Worm (Caenorhabditis elegans) whole organism, L2 larva: ENCODE measurements around the gene R12B2.6.

Source experiments
- ZK546.5 ChIP-seq: sonication (generic microtip); optimal IDR thresholded peaks from 2 replicates; lab custom pipeline; 2017; ENCODE audit warnings: missing biosample characterization, missing genetic modification characterization
- ama-1 ChIP-seq: fragments of 150-350 bp; optimal IDR thresholded peaks from 2 replicates; lab custom pipeline; 2018; ENCODE audit warnings: inconsistent platforms
- lsy-2 ChIP-seq, 2 experiments: fragments of 150-350 bp in 1 of 2; sonication (generic microtip) in 1 of 2; optimal IDR thresholded peaks; 2 replicates each; lab custom pipeline; 2014 to 2017; ENCODE audit warnings: missing biosample characterization in 2 of 2, missing genetic modification characterization in 2 of 2
- nhr-11 ChIP-seq: fragments of 150-350 bp; optimal IDR thresholded peaks from 2 replicates; lab custom pipeline; 2014; ENCODE audit warnings: missing biosample characterization, missing genetic modification characterization
- nhr-237 ChIP-seq: fragments of 150-350 bp; optimal IDR thresholded peaks from 2 replicates; lab custom pipeline; 2014; ENCODE audit warnings: missing biosample characterization, missing genetic modification characterization
- nhr-77 ChIP-seq: fragments of 150-350 bp; optimal IDR thresholded peaks from 2 replicates; lab custom pipeline; 2014; ENCODE audit warnings: missing biosample characterization, missing genetic modification characterization
- unc-62 ChIP-seq: fragments of 150-350 bp; optimal IDR thresholded peaks from 2 replicates; lab custom pipeline; 2014; ENCODE audit warnings: missing biosample characterization, missing genetic modification reagents, missing genetic modification characterization
- ztf-1 ChIP-seq: fragments of 200-800 bp; sonication (Bioruptor generic); conservative IDR thresholded peaks from 2 replicates; pipeline ENCODE4 v1.3.6; 2022; ENCODE audit warnings: missing genetic modification characterization, missing compliant biosample characterization
- ztf-11 ChIP-seq: sonication (generic microtip); optimal IDR thresholded peaks from 2 replicates; lab custom pipeline; 2017; ENCODE audit warnings: missing biosample characterization, missing genetic modification characterization

DNA sequence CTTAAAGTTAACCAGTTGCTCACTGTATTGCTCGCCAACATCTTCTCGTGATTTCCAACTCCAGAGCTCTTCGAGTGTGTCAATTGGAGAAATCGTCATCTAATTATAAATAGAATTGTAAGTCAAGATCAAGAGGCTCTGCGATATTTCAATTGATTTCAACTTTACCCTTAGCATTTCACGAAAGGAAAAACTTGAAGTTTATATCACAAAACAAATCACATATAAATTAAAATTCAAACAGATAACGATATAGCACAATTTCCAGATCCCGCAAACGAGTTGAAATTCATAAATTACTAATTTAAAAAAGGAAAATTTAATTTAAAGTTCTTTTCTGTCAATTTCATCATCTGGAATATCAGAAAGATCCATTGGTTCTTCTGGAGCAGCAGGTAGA is 34.4 kb upstream of the R12B2.6 start, which contains the start of gene eng-1:
- TF ChIP-seq ztf-1 (GFP tag; lab: Robert Waterston, UW) (no peak), ama-1 (lab: Kevin White, UChicago) (no peak), unc-62 (GFP tag; lab: Kevin White, UChicago) (no peak), nhr-237 (tag; lab: Kevin White, UChicago) (no peak), ZK546.5 (tag; lab: Kevin White, UChicago) (no peak), ztf-11 (tag; lab: Kevin White, UChicago) (no peak), lsy-2 (tag; optimal IDR thresholded peaks at IDR 0.05; lab: Kevin White, UChicago) (no peak), nhr-77 (tag; lab: Kevin White, UChicago) (no peak), nhr-11 (tag; lab: Kevin White, UChicago) (no peak)
